Fruit fly (Drosophila melanogaster) whole organism, prepupa: ENCODE measurements around the gene Rsf1.
A peak's percentile ranks its signal among the peaks of the same experiment; 100 is the strongest.

Source experiments
- Blimp-1 ChIP-seq: fragments of 200-800 bp; sonication (Bioruptor generic); optimal IDR thresholded peaks from 3 replicates; lab custom pipeline; 2017; ENCODE audit warnings: missing biosample characterization, missing genetic modification characterization, mild to moderate bottlenecking, moderate library complexity, missing genetic modification reagents
- CG1621 ChIP-seq: fragments of 200-800 bp; sonication (Bioruptor generic); optimal IDR thresholded peaks from 3 replicates; lab custom pipeline; 2018; ENCODE audit warnings: missing biosample characterization, mild to moderate bottlenecking, missing genetic modification characterization
- CG16779 ChIP-seq: fragments of 200-800 bp; sonication (Bioruptor generic); optimal IDR thresholded peaks from 3 replicates; lab custom pipeline; 2017; ENCODE audit warnings: missing biosample characterization, mild to moderate bottlenecking, missing genetic modification characterization
- CG3032 ChIP-seq: fragments of 200-800 bp; optimal IDR thresholded peaks from 2 replicates; lab custom pipeline; 2019; ENCODE audit warnings: missing biosample characterization, mild to moderate bottlenecking, missing genetic modification characterization, moderate library complexity
- CG31627 ChIP-seq: fragments of 200-800 bp; sonication (Bioruptor generic); optimal IDR thresholded peaks from 3 replicates; lab custom pipeline; 2016; ENCODE audit warnings: missing biosample characterization, missing genetic modification characterization
- CG4318 ChIP-seq: fragments of 200-800 bp; sonication (Bioruptor generic); optimal IDR thresholded peaks from 3 replicates; lab custom pipeline; 2017; ENCODE audit warnings: missing biosample characterization, mild to moderate bottlenecking, missing genetic modification characterization
- CG6163 ChIP-seq: fragments of 200-800 bp; sonication (Bioruptor generic); IDR thresholded peaks from 3 replicates; pipeline ENCODE4 v1.3.6; 2022; ENCODE audit warnings: missing biosample characterization, missing genetic modification characterization
- CG8119 ChIP-seq: fragments of 200-800 bp; sonication (Bioruptor generic); IDR thresholded peaks from 3 replicates; pipeline ENCODE4 v1.3.6; 2022; ENCODE audit warnings: missing biosample characterization, missing genetic modification characterization
- Eip75B ChIP-seq: fragments of 200-800 bp; sonication (Bioruptor generic); optimal IDR thresholded peaks from 3 replicates; lab custom pipeline; 2016; ENCODE audit warnings: missing biosample characterization, missing genetic modification characterization
- Eip78C ChIP-seq: fragments of 200-800 bp; sonication (Bioruptor generic); peaks from one replicate; lab custom pipeline; 2016; ENCODE audit warnings: missing biosample characterization, missing genetic modification characterization
- Eip93F ChIP-seq: fragments of 200-800 bp; sonication (Bioruptor generic); optimal IDR thresholded peaks from 2 replicates; lab custom pipeline; 2016; ENCODE audit warnings: missing biosample characterization, mild to moderate bottlenecking, missing genetic modification characterization
- Ets21C ChIP-seq: fragments of 200-800 bp; sonication (Bioruptor generic); optimal IDR thresholded peaks from 3 replicates; lab custom pipeline; 2016; ENCODE audit warnings: missing biosample characterization, missing genetic modification characterization
- Gug ChIP-seq: fragments of 200-800 bp; sonication (Bioruptor generic); IDR thresholded peaks from 2 replicates; pipeline ENCODE4 v1.3.6; 2022; ENCODE audit warnings: missing biosample characterization, missing genetic modification characterization
- Smox ChIP-seq: fragments of 200-800 bp; sonication (Bioruptor generic); optimal IDR thresholded peaks from 3 replicates; lab custom pipeline; 2016; ENCODE audit warnings: missing biosample characterization, missing genetic modification characterization
- Sox14 ChIP-seq: fragments of 200-800 bp; sonication (Bioruptor generic); optimal IDR thresholded peaks from 3 replicates; lab custom pipeline; 2016; ENCODE audit warnings: missing biosample characterization, missing genetic modification characterization
- achi ChIP-seq: fragments of 200-800 bp; sonication (Bioruptor generic); optimal IDR thresholded peaks from 3 replicates; lab custom pipeline; 2016; ENCODE audit warnings: missing biosample characterization, missing genetic modification characterization
- cyc ChIP-seq: fragments of 200-800 bp; sonication (Bioruptor generic); optimal IDR thresholded peaks from 3 replicates; lab custom pipeline; 2016; ENCODE audit warnings: missing biosample characterization, missing genetic modification characterization
- eg ChIP-seq: fragments of 200-800 bp; sonication (Bioruptor generic); IDR thresholded peaks from 3 replicates; pipeline ENCODE4 v1.3.6; 2022; ENCODE audit warnings: missing biosample characterization, missing genetic modification characterization
- esn ChIP-seq: fragments of 200-800 bp; sonication (Bioruptor generic); optimal IDR thresholded peaks from 2 replicates; lab custom pipeline; 2016; ENCODE audit warnings: missing biosample characterization, mild to moderate bottlenecking, missing genetic modification characterization, moderate library complexity
- fkh ChIP-seq: fragments of 200-800 bp; sonication (Bioruptor generic); optimal IDR thresholded peaks from 3 replicates; lab custom pipeline; 2017; ENCODE audit warnings: missing biosample characterization, mild to moderate bottlenecking, missing genetic modification characterization, moderate library complexity
- lz ChIP-seq: fragments of 200-800 bp; sonication (Bioruptor generic); optimal IDR thresholded peaks from 3 replicates; lab custom pipeline; 2016; ENCODE audit warnings: missing biosample characterization, missing genetic modification characterization
- pdm3 ChIP-seq: fragments of 200-800 bp; sonication (Bioruptor generic); optimal IDR thresholded peaks from 3 replicates; lab custom pipeline; 2016; ENCODE audit warnings: missing biosample characterization, missing genetic modification characterization
- svp ChIP-seq: fragments of 200-800 bp; sonication (Bioruptor generic); peaks from one replicate; lab custom pipeline; 2016; ENCODE audit warnings: missing biosample characterization, missing genetic modification characterization
- vri ChIP-seq: fragments of 200-800 bp; sonication (Bioruptor generic); optimal IDR thresholded peaks from 3 replicates; lab custom pipeline; 2016; ENCODE audit warnings: missing biosample characterization, mild to moderate bottlenecking, missing genetic modification characterization

The Rsf1 gene

DNA sequence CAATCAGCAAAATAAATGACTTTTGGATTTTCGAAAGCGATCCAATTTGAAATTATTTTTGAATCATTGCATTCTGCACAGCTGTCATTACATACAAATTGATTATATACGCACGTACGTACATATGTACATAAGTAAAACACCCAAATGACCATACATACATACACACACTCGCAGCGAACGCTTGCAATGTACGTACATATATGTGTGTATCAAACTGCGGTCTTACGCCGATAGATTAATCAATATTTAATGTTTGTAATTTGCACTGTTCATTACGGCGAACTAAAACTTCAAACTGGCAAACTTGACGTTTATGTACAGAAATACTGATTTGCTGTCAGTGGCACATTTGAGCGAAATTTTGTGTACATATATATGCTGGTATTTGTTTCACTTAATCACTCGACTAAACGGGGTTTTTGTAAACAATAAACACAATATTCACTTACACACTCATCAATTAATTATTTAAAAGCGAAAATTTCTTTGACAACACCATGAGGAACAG lies 37.1 kb downstream of the Rsf1 start:
- TF ChIP-seq CG1621, result no peak
- no peak for TF ChIP-seq CG8119 (GFP tag; lab: Robert Waterston, UW)
- no peak for TF ChIP-seq Blimp-1
- TF ChIP-seq Smox (GFP tag; lab: Kevin White, UChicago), result no peak
- TF ChIP-seq Sox14 (GFP tag; lab: Kevin White, UChicago), result no peak
- no peak for TF ChIP-seq lz (GFP tag; lab: Kevin White, UChicago)
- TF ChIP-seq Eip75B (GFP tag; lab: Kevin White, UChicago), result no peak
- TF ChIP-seq, all 60 proteins: peak for 0

DNA sequence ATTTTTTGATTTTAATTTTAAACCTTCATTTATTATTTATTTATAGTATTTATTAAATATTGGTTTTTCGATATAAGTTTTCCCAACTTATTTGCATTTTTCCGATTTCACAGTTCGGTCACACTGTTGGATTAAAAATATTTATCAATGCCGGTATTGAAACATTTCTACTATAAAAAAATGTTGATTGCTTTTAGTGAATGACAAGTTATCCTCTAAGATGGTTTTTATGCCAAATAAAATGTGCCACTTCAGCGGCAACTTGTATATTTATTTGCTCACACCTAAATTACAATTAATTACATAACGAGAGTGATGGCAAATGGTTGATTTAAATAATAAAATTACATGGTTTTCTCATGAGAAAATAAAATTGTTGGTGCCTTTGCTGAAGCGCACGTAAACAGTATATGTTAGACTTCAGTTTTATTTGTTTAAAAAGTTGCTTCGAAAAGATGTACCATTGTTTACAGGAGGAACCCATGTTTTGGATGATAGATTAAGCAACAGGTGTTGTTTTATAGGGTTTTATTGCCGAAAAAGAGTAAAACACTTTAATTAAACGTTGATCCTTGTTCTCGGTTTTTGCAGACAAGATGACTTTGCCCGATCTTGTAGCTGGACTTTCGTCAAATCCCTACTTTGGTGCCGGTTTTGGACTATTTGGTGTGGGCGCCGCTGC lies 40.7 kb downstream of the Rsf1 start, which contains the start of gene Bcs1:
Gene Bcs1, plus strand, starts transcription at position 108 of the 682 bp plus-strand sequence.
- no peak for TF ChIP-seq CG4318 (GFP tag; lab: Kevin White, UChicago)
- no peak for TF ChIP-seq eg (GFP tag; lab: Robert Waterston, UW)
- TF ChIP-seq fkh (GFP tag; lab: Kevin White, UChicago), result peak; percentile 41
- TF ChIP-seq, all 60 proteins: peak for 1

DNA sequence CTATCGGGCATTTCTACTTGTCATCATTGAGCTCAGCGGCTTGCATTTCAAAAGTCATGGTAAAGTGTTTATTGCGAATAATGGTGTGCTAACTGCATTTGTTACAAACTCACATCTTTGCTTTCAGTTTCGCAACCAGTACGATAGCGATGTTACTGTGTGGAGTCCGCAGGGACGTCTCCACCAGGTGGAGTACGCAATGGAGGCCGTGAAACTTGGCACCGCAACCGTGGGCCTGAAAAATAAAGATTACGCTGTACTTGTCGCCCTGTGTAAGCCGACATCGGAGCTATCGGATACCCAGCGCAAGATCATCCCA lies 42.0 kb downstream of the Rsf1 start:
- no peak for TF ChIP-seq CG6163
- no peak for TF ChIP-seq cyc (GFP tag; lab: Kevin White, UChicago)
- TF ChIP-seq Gug (GFP tag; lab: Robert Waterston, UW), result no peak
- TF ChIP-seq CG16779 (tag; lab: Kevin White, UChicago), result no peak
- no peak for TF ChIP-seq Ets21C (GFP tag; lab: Kevin White, UChicago)

DNA sequence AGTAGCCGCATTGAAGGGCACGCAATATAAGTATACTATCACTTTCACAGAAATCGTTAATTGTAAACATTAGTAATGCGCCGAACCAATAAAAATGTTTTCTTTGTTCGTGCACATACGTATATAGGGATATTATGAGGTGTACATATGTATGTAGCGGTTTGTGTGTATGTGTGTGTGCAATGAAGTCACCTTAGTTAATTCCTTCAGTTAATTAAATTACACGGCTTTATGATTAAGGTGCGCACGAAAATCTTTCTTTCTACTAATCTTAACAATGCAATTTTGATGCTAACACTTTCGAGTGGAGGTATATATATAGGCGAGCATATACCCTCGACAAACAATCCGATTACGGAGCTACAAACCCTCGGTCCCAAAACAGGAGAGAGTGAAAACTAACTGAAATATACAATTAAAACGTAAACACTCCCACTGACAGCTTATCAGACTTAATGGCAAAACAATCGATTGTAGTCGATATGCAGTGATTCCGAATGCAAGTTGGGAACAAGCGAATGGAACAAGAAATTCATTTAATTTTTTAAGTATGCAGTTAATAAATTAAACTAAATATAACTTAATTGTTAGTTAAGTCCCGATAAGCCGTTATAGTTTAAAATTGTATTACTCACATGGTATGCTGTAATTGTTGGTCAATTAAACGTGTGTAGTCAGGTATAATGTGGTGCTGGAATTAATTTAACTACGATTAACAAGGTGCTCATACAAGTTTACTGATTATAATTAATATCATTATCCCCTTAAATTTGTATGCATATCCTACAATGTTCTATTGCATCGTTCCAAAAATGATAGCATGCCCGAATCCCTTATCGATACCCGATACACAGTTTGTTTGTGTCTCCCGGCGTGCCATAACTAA lies 42.6 kb downstream of the Rsf1 start, which contains the start of the genes Npc1a and Prosalpha6:
Gene Npc1a, minus strand, starts transcription at position 716 of the 886 bp plus-strand sequence.
Gene Prosalpha6, plus strand, starts transcription at position 851 of the 886 bp plus-strand sequence.
- peak; percentile 19 for TF ChIP-seq CG31627 (GFP tag; lab: Kevin White, UChicago)
- TF ChIP-seq cyc (GFP tag; lab: Kevin White, UChicago), result peak; percentile 32
- peak; percentile 43 for TF ChIP-seq Blimp-1
- TF ChIP-seq Eip93F, result peak; percentile 12
- peak; percentile 15 for TF ChIP-seq fkh (GFP tag; lab: Kevin White, UChicago)
- peak; percentile 35 for TF ChIP-seq esn
- TF ChIP-seq Ets21C (GFP tag; lab: Kevin White, UChicago), result no peak
- TF ChIP-seq svp (GFP tag; lab: Kevin White, UChicago), result no peak
- peak; percentile 76 for TF ChIP-seq achi (GFP tag; lab: Kevin White, UChicago)
- TF ChIP-seq Sox14 (GFP tag; lab: Kevin White, UChicago), result peak; percentile 75
- TF ChIP-seq CG3032 (tag; lab: Kevin White, UChicago), result peak; percentile 18
- TF ChIP-seq eg (GFP tag; lab: Robert Waterston, UW), result no peak
- TF ChIP-seq pdm3 (GFP tag; lab: Kevin White, UChicago), result no peak
- TF ChIP-seq vri (GFP tag; lab: Kevin White, UChicago), result peak; percentile 51
- TF ChIP-seq Eip78C (GFP tag; lab: Kevin White, UChicago), result peak; percentile 76
- peak; percentile 21 for TF ChIP-seq lz (GFP tag; lab: Kevin White, UChicago)

DNA sequence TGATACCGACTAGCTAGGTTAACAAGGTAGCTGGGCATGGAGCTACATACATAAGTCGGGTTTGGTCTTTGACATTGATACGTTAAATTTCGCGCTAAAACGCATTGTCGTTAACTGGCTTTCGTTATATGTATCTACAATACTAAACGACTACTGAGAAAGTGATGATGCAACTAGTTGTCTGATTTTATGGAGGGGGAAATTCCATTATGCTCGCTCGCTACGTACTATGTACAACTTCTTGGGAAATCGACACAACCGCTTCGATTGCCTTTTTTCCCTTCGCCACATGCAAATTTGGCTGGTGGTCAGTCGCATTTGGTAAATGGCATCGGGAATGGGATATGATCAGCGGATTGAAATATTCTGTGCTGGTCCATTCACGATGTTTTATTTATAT lies 43.3 kb downstream of the Rsf1 start:
- no peak for TF ChIP-seq Ets21C (GFP tag; lab: Kevin White, UChicago)
- peak; percentile 6 for TF ChIP-seq fkh (GFP tag; lab: Kevin White, UChicago)
